Worm (Caenorhabditis elegans): ENCODE results near the gene fbxc-26.

ce11 chrII:1666025-1666424 lies 28.4 kb downstream of the fbxc-26 start, which contains the start of gene srlf-29:
- TF ChIP-seq dao-5 (tag; optimal IDR thresholded peaks at IDR 0.05) (no peak), him-1 (tag; optimal IDR thresholded peaks at IDR 0.05) (no peak), W03F9.2 (tag; optimal IDR thresholded peaks at IDR 0.05) (no peak)
